Worm (Caenorhabditis elegans) whole organism, young adult: ENCODE measurements around the gene ZK1290.1.

Experiments
- B0336.3 ChIP-seq: fragments of 200-800 bp; sonication (Bioruptor generic); IDR thresholded peaks from 2 replicates; pipeline ENCODE4 v1.3.6; 2022; ENCODE audit warnings: missing genetic modification characterization, missing compliant biosample characterization
- D2030.7 ChIP-seq: fragments of 200-800 bp; sonication (Bioruptor generic); IDR thresholded peaks from 2 replicates; pipeline ENCODE4 v1.3.6; 2022; ENCODE audit warnings: missing genetic modification reagents, missing genetic modification characterization, missing compliant biosample characterization
- F33H1.4 ChIP-seq: fragments of 200-800 bp; sonication (Bioruptor generic); IDR thresholded peaks from 2 replicates; pipeline ENCODE4 v1.3.6; 2022; ENCODE audit warnings: missing genetic modification reagents, missing genetic modification characterization, missing compliant biosample characterization
- F37B4.10 ChIP-seq: fragments of 200-800 bp; sonication (Bioruptor generic); IDR thresholded peaks from 2 replicates; pipeline ENCODE4 v1.3.6; 2022; ENCODE audit warnings: missing genetic modification characterization, missing compliant biosample characterization
- F49E8.2 ChIP-seq: sonication (generic microtip); optimal IDR thresholded peaks from 3 replicates; lab custom pipeline; 2017; ENCODE audit warnings: missing genetic modification characterization, mild to moderate bottlenecking, missing compliant biosample characterization, antibody characterized with exemption, moderate library complexity; ENCODE audit not compliant: insufficient read depth
- F52B5.7 ChIP-seq: sonication (generic microtip); optimal IDR thresholded peaks from 2 replicates; lab custom pipeline; 2016; ENCODE audit warnings: mild to moderate bottlenecking, missing genetic modification characterization, missing compliant biosample characterization
- F57A8.1 ChIP-seq: fragments of 200-800 bp; sonication (Bioruptor generic); optimal IDR thresholded peaks from 2 replicates; lab custom pipeline; 2018; ENCODE audit warnings: mild to moderate bottlenecking, missing genetic modification characterization, moderate library complexity, missing compliant biosample characterization
- F57C9.4 ChIP-seq: sonication (generic microtip); optimal IDR thresholded peaks from 2 replicates; lab custom pipeline; 2017; ENCODE audit warnings: mild to moderate bottlenecking, missing genetic modification characterization, missing compliant biosample characterization
- K12H6.12 ChIP-seq: fragments of 200-800 bp; sonication (Bioruptor generic); optimal IDR thresholded peaks from 2 replicates; lab custom pipeline; 2018; ENCODE audit warnings: mild to moderate bottlenecking, missing genetic modification characterization, missing compliant biosample characterization
- T07F8.4 ChIP-seq: sonication (generic microtip); optimal IDR thresholded peaks from 2 replicates; lab custom pipeline; 2016; ENCODE audit warnings: mild to moderate bottlenecking, missing genetic modification characterization, moderate library complexity, missing compliant biosample characterization
- T26A5.8 ChIP-seq: sonication (generic microtip); optimal IDR thresholded peaks from 2 replicates; lab custom pipeline; 2016; ENCODE audit warnings: missing genetic modification characterization, missing compliant biosample characterization
- Y56A3A.18 ChIP-seq: fragments of 200-800 bp; sonication (Bioruptor generic); IDR thresholded peaks from 2 replicates; pipeline ENCODE4 v1.3.6; 2022; ENCODE audit warnings: missing genetic modification reagents, missing genetic modification characterization, missing compliant biosample characterization
- Y67H2A.10 ChIP-seq: fragments of 200-800 bp; sonication (Bioruptor generic); conservative IDR thresholded peaks from 2 replicates; pipeline ENCODE4 v1.3.6; 2022; ENCODE audit warnings: missing genetic modification reagents, missing genetic modification characterization, missing compliant biosample characterization
- Y95B8A.8 ChIP-seq: fragments of 200-800 bp; sonication (Bioruptor generic); IDR thresholded peaks from 2 replicates; pipeline ENCODE4 v1.3.6; 2022; ENCODE audit warnings: missing genetic modification reagents, missing genetic modification characterization, missing compliant biosample characterization
- ZK185.1 ChIP-seq: sonication (generic microtip); optimal IDR thresholded peaks from 2 replicates; lab custom pipeline; 2016; ENCODE audit warnings: mild to moderate bottlenecking, missing genetic modification characterization, missing compliant biosample characterization; ENCODE audit not compliant: poor library complexity, severe bottlenecking
- akir-1 ChIP-seq: fragments of 200-800 bp; sonication (Bioruptor generic); optimal IDR thresholded peaks from 2 replicates; lab custom pipeline; 2018; ENCODE audit warnings: mild to moderate bottlenecking, missing genetic modification characterization, moderate library complexity, missing compliant biosample characterization
- aptf-2 ChIP-seq: fragments of 200-800 bp; sonication (Bioruptor generic); conservative IDR thresholded peaks from 2 replicates; pipeline ENCODE4 v1.3.6; 2022; ENCODE audit warnings: missing genetic modification reagents, missing genetic modification characterization, missing compliant biosample characterization
- athp-1 ChIP-seq: sonication (generic microtip); optimal IDR thresholded peaks from 2 replicates; lab custom pipeline; 2017; ENCODE audit warnings: mild to moderate bottlenecking, missing genetic modification characterization, missing compliant biosample characterization
- attf-6 ChIP-seq: fragments of 200-800 bp; sonication (Bioruptor generic); IDR thresholded peaks from 2 replicates; pipeline ENCODE4 v1.3.6; 2022; ENCODE audit warnings: missing genetic modification reagents, missing genetic modification characterization, missing compliant biosample characterization
- bed-2 ChIP-seq: fragments of 200-800 bp; sonication (Bioruptor generic); IDR thresholded peaks from 2 replicates; pipeline ENCODE4 v1.3.6; 2022; ENCODE audit warnings: missing genetic modification reagents, missing genetic modification characterization, missing compliant biosample characterization
- ceh-27 ChIP-seq: fragments of 200-800 bp; sonication (Bioruptor generic); optimal IDR thresholded peaks from 2 replicates; lab custom pipeline; 2018; ENCODE audit warnings: mild to moderate bottlenecking, missing genetic modification characterization, moderate library complexity, missing compliant biosample characterization
- ceh-91 ChIP-seq: fragments of 200-800 bp; sonication (Bioruptor generic); IDR thresholded peaks from 2 replicates; pipeline ENCODE4 v1.3.6; 2022; ENCODE audit warnings: missing genetic modification reagents, missing genetic modification characterization, missing compliant biosample characterization
- die-1 ChIP-seq: sonication (generic microtip); optimal IDR thresholded peaks from 2 replicates; lab custom pipeline; 2016; ENCODE audit warnings: missing genotype, mild to moderate bottlenecking, missing genetic modification characterization, missing compliant biosample characterization
- efl-1 ChIP-seq: fragments of 150-350 bp; optimal IDR thresholded peaks from 2 replicates; lab custom pipeline; 2014; ENCODE audit warnings: missing biosample characterization, missing genetic modification reagents, missing genetic modification characterization
- egl-44 ChIP-seq: fragments of 200-800 bp; sonication (Bioruptor generic); IDR thresholded peaks from 2 replicates; pipeline ENCODE4 v1.3.6; 2022; ENCODE audit warnings: missing genetic modification reagents, missing genetic modification characterization, missing compliant biosample characterization
- egrh-3 ChIP-seq: fragments of 200-800 bp; sonication (Bioruptor generic); IDR thresholded peaks from 2 replicates; pipeline ENCODE4 v1.3.6; 2022; ENCODE audit warnings: missing genetic modification reagents, missing genetic modification characterization, missing compliant biosample characterization
- ets-4 ChIP-seq: fragments of 200-800 bp; sonication (Bioruptor generic); optimal IDR thresholded peaks from 2 replicates; lab custom pipeline; 2018; ENCODE audit warnings: mild to moderate bottlenecking, missing genetic modification characterization, missing compliant biosample characterization
- hlh-12 ChIP-seq: sonication (generic microtip); optimal IDR thresholded peaks from 2 replicates; lab custom pipeline; 2016; ENCODE audit warnings: missing genetic modification characterization, missing compliant biosample characterization
- lag-1 ChIP-seq: fragments of 200-800 bp; sonication (Bioruptor generic); IDR thresholded peaks from 2 replicates; pipeline ENCODE4 v1.3.6; 2022; ENCODE audit warnings: missing genetic modification reagents, missing genetic modification characterization, missing compliant biosample characterization
- let-526 ChIP-seq: fragments of 200-800 bp; sonication (Bioruptor generic); IDR thresholded peaks from 2 replicates; pipeline ENCODE4 v1.3.6; 2022; ENCODE audit warnings: missing genetic modification reagents, missing genetic modification characterization, missing compliant biosample characterization
- lsl-1 ChIP-seq: fragments of 200-800 bp; sonication (Bioruptor generic); optimal IDR thresholded peaks from 2 replicates; lab custom pipeline; 2018; ENCODE audit warnings: mild to moderate bottlenecking, missing genetic modification characterization, moderate library complexity, missing compliant biosample characterization
- madf-6 ChIP-seq: fragments of 200-800 bp; sonication (Bioruptor generic); IDR thresholded peaks from 2 replicates; pipeline ENCODE4 v1.3.6; 2022; ENCODE audit warnings: missing genetic modification reagents, missing genetic modification characterization, missing compliant biosample characterization
- mxl-1 ChIP-seq: sonication (generic microtip); optimal IDR thresholded peaks from 2 replicates; lab custom pipeline; 2016; ENCODE audit warnings: missing genetic modification characterization, missing compliant biosample characterization
- nhr-120 ChIP-seq: fragments of 200-800 bp; sonication (Bioruptor generic); IDR thresholded peaks from 2 replicates; pipeline ENCODE4 v1.3.6; 2022; ENCODE audit warnings: missing genetic modification characterization, missing compliant biosample characterization
- rec-8 ChIP-seq, 2 experiments: sonication (generic microtip); optimal IDR thresholded peaks; 2 replicates each; lab custom pipeline; 2016; ENCODE audit warnings: mild to moderate bottlenecking in 2 of 2, missing genetic modification characterization in 2 of 2, missing genetic modification reagents in 2 of 2, missing genotype in 2 of 2, missing biosample characterization in 1 of 2, missing compliant biosample characterization in 1 of 2, moderate library complexity in 1 of 2
- sdz-38 ChIP-seq: sonication (generic microtip); optimal IDR thresholded peaks from 2 replicates; lab custom pipeline; 2016; ENCODE audit warnings: missing genotype, missing genetic modification characterization, missing compliant biosample characterization
- snpc-1.1 ChIP-seq: sonication (generic microtip); optimal IDR thresholded peaks from 2 replicates; lab custom pipeline; 2017; ENCODE audit warnings: missing genetic modification characterization, mild to moderate bottlenecking, missing compliant biosample characterization, antibody characterized with exemption, moderate library complexity, missing genotype, missing genetic modification reagents; ENCODE audit not compliant: insufficient read depth
- somi-1 ChIP-seq: fragments of 200-800 bp; sonication (Bioruptor generic); optimal IDR thresholded peaks from 2 replicates; lab custom pipeline; 2018; ENCODE audit warnings: mild to moderate bottlenecking, missing genetic modification characterization, missing compliant biosample characterization
- sptf-2 ChIP-seq: fragments of 200-800 bp; sonication (Bioruptor generic); optimal IDR thresholded peaks from 2 replicates; lab custom pipeline; 2018; ENCODE audit warnings: mild to moderate bottlenecking, missing genetic modification characterization, missing compliant biosample characterization
- ztf-18 ChIP-seq: sonication (generic microtip); optimal IDR thresholded peaks from 2 replicates; lab custom pipeline; 2016; ENCODE audit warnings: missing genotype, mild to moderate bottlenecking, missing genetic modification characterization, missing compliant biosample characterization
- ztf-25 ChIP-seq: fragments of 200-800 bp; sonication (Bioruptor generic); IDR thresholded peaks from 2 replicates; pipeline ENCODE4 v1.3.6; 2022; ENCODE audit warnings: missing genetic modification reagents, missing genetic modification characterization, missing compliant biosample characterization
- ztf-26 ChIP-seq: sonication (generic microtip); optimal IDR thresholded peaks from 2 replicates; lab custom pipeline; 2017; ENCODE audit warnings: missing genetic modification characterization, missing compliant biosample characterization
- ztf-28 ChIP-seq: fragments of 200-800 bp; sonication (Bioruptor generic); IDR thresholded peaks from 2 replicates; pipeline ENCODE4 v1.3.6; 2022; ENCODE audit warnings: missing genetic modification reagents, missing genetic modification characterization, missing compliant biosample characterization
- ztf-6 ChIP-seq: fragments of 200-800 bp; sonication (Bioruptor generic); IDR thresholded peaks from 2 replicates; pipeline ENCODE4 v1.3.6; 2022; ENCODE audit warnings: missing genetic modification reagents, missing genetic modification characterization, missing compliant biosample characterization

The ZK1290.1 gene

DNA sequence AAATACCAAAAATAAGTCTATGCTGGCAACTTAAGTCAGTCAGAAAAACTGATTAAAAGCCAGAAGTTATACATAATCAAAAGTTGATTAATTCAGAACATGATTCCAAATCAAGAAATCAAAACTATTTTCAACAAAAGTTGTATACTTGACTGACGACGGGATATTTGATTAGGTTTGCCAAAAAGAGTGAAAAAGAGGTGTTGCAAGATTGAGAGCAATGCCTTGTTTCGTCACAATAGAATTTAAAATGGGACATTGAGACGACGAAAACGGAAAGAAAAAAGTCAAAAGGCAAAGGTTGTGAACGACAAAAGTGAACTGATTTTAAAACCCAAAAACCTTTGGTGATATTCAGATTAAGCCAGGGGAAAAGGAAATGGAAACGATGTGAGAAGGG lies 2.7 kb upstream of the ZK1290.1 start:
- no peak for TF ChIP-seq lsl-1
- no peak for TF ChIP-seq egl-44 (GFP tag; lab: Robert Waterston, UW)
- no peak for TF ChIP-seq ets-4 (GFP tag; lab: Kevin White, UChicago)

ce11 chrII:7560844-7561243 lies 720 bp upstream of the ZK1290.1 start:
- TF ChIP-seq efl-1 (GFP tag; lab: Kevin White, UChicago) (no peak), nhr-120 (GFP tag; lab: Robert Waterston, UW) (no peak), T26A5.8 (no peak), ztf-26 (tag; lab: Kevin White, UChicago) (no peak), ztf-25 (no peak)

ce11 chrII:7562616-7563015 lies 1.1 kb downstream of the ZK1290.1 start:
- TF ChIP-seq B0336.3 (no peak), F33H1.4 (no peak), K12H6.12 (no peak), akir-1 (GFP tag; lab: Kevin White, UChicago) (no peak), F57A8.1 (no peak), T07F8.4 (tag; lab: Kevin White, UChicago) (no peak), sptf-2 (GFP tag; lab: Kevin White, UChicago) (no peak), nhr-120 (GFP tag; lab: Robert Waterston, UW) (no peak), ztf-18 (tag; lab: Kevin White, UChicago) (no peak)

DNA sequence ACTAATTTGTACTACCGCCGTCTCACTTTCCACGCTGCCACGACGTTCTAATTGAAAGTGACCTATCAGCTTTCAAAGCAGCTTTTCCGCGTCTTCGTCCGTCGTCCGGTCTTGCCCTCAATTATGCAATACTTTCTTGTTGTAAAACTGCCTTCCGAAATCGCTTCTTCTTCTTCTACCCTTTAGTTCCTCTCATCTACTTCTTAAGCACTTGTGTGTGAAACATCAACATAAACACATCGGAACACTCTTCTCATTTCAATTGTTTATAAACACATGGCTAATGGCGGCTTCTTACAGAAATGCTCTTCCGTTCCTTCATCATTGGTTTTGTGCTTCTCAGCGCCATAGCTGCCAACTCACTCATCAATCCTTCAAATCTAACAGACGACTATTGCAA lies 8.7 kb downstream of the ZK1290.1 start, which contains the start of gene F35D2.3:
Gene F35D2.3, plus strand, starts transcription at position 301 of the 400 bp plus-strand sequence.
- TF ChIP-seq aptf-2 (GFP tag; lab: Robert Waterston, UW) (no peak), F49E8.2 (no peak), bed-2 (no peak), ztf-28 (GFP tag; lab: Robert Waterston, UW) (no peak), D2030.7 (GFP tag; lab: Robert Waterston, UW) (no peak), Y56A3A.18 (no peak), ztf-6 (GFP tag; lab: Robert Waterston, UW) (no peak), egrh-3 (GFP tag; lab: Robert Waterston, UW) (no peak), B0336.3 (no peak), K12H6.12 (no peak), lag-1 (GFP tag; lab: Robert Waterston, UW) (no peak), somi-1 (GFP tag; lab: Kevin White, UChicago) (no peak), hlh-12 (no peak), F37B4.10 (no peak), snpc-1.1 (tag; lab: Kevin White, UChicago) (no peak), let-526 (GFP tag; lab: Robert Waterston, UW) (no peak), ZK185.1 (tag; lab: Kevin White, UChicago) (no peak)

DNA sequence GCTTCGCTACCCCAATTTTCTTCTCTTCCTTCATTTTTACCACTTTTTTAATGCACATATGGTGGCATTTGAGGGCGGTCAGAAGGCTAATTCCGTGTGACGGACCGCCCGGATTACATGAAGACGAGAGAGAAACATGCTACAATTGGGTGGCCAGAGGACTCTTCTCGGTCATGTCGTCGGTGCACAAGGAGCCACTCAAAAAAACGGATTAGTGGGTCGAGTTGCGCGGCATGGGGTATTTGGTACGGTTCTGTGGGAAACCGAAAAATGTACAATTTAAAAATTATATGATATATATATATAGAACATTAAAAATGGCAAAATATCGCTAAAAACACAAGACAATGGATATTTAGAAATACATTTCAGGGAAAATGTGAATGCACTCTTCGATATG lies 9.3 kb downstream of the ZK1290.1 start:
- no peak for TF ChIP-seq Y67H2A.10 (GFP tag; lab: Robert Waterston, UW)
- no peak for TF ChIP-seq athp-1
- TF ChIP-seq madf-6 (GFP tag; lab: Robert Waterston, UW) = no peak
- TF ChIP-seq ceh-27 (GFP tag; lab: Kevin White, UChicago) = no peak
- TF ChIP-seq F52B5.7 (tag; lab: Kevin White, UChicago) = no peak
- TF ChIP-seq ceh-91 = no peak
- TF ChIP-seq Y95B8A.8 (GFP tag; lab: Robert Waterston, UW) = no peak
- TF ChIP-seq attf-6 (GFP tag; lab: Robert Waterston, UW) = no peak
- no peak for TF ChIP-seq Y56A3A.18
- TF ChIP-seq mxl-1 = no peak
- no peak for TF ChIP-seq akir-1 (GFP tag; lab: Kevin White, UChicago)
- no peak for TF ChIP-seq sdz-38 (tag; lab: Kevin White, UChicago)
- no peak for TF ChIP-seq die-1
- TF ChIP-seq ets-4 (GFP tag; lab: Kevin White, UChicago) = no peak
- TF ChIP-seq F57C9.4 = no peak
- TF ChIP-seq rec-8 (tag; optimal IDR thresholded peaks at IDR 0.05; lab: Kevin White, UChicago) = no peak
